Fruit fly (Drosophila melanogaster) whole organism, embryonic: Measurements from ENCODE around the gene CG11664.

Experiments
- CG3065 ChIP-seq: fragments of 200-800 bp; sonication (Bioruptor generic); optimal IDR thresholded peaks from 2 replicates; lab custom pipeline; 2016; ENCODE audit warnings: missing biosample characterization, missing genetic modification characterization
- bab2 ChIP-seq: fragments of 200-800 bp; sonication (Bioruptor generic); optimal IDR thresholded peaks from 2 replicates; lab custom pipeline; 2016; ENCODE audit warnings: missing biosample characterization, missing genetic modification characterization
- usp ChIP-seq: fragments of >200 bp; optimal IDR thresholded peaks from 2 replicates; lab custom pipeline; 2017; ENCODE audit warnings: missing biosample characterization, missing genetic modification characterization
- vfl ChIP-seq: fragments of 200-800 bp; sonication (Bioruptor generic); optimal IDR thresholded peaks from 2 replicates; lab custom pipeline; 2016; ENCODE audit warnings: missing biosample characterization, missing genetic modification characterization

- TF ChIP-seq bab2 (no peak), usp (no peak), CG3065 (no peak), vfl (GFP tag; lab: Kevin White, UChicago) (no peak)
These were observed 39.4 kb upstream of the CG11664 start for dm6 chrX:835965-836690.
